Fruit fly (Drosophila melanogaster): ENCODE measurements around the gene Spase22-23.

The Spase22-23 gene

dm6 chr3R:24202723-24203122 is 27.1 kb downstream of the Spase22-23 start:
- TF ChIP-seq CG32121 (GFP tag; IDR thresholded peaks at IDR 0.05) (no peak), Snoo (tag; optimal IDR thresholded peaks at IDR 0.05) (no peak), CG12605 (GFP tag; IDR thresholded peaks at IDR 0.05) (no peak), CG9948 (tag; optimal IDR thresholded peaks at IDR 0.05) (no peak), fd96Ca (GFP tag; IDR thresholded peaks at IDR 0.05) (no peak), gl (tag; optimal IDR thresholded peaks at IDR 0.05) (no peak), rn (GFP tag; IDR thresholded peaks at IDR 0.05) (no peak), Pif1A (GFP tag; optimal IDR thresholded peaks at IDR 0.05) (no peak), CG15710 (tag; optimal IDR thresholded peaks at IDR 0.05) (no peak), CG34367 (tag; optimal IDR thresholded peaks at IDR 0.05) (no peak), D1 (tag; optimal IDR thresholded peaks at IDR 0.05) (no peak), CG8159 (tag; optimal IDR thresholded peaks at IDR 0.05) (no peak), Ets98B (GFP tag; IDR thresholded peaks at IDR 0.05) (no peak), CG13204 (GFP tag; optimal IDR thresholded peaks at IDR 0.05) (no peak), CG10348 (GFP tag; IDR thresholded peaks at IDR 0.05) (no peak), Pif1B (GFP tag; optimal IDR thresholded peaks at IDR 0.05) (no peak), CG14655 (GFP tag; optimal IDR thresholded peaks at IDR 0.05) (no peak), CG4496 (GFP tag; IDR thresholded peaks at IDR 0.05) (no peak)

dm6 chr3R:24193373-24193879 is 36.4 kb downstream of the Spase22-23 start, which contains the start of the genes SMC6 and CG6204:
SMC6 (minus strand) TSS chr3R:24193423.
CG6204 (plus strand) TSS chr3R:24193832.
- TF ChIP-seq Ets98B (GFP tag; IDR thresholded peaks at IDR 0.05) = peak; percentile 93
- TF ChIP-seq Snoo (tag; optimal IDR thresholded peaks at IDR 0.05) = peak; percentile 94
- no peak for TF ChIP-seq CG13204 (GFP tag; optimal IDR thresholded peaks at IDR 0.05)
- TF ChIP-seq CG9948 (tag; optimal IDR thresholded peaks at IDR 0.05) = peak; percentile 97
- TF ChIP-seq CG14655 (GFP tag; optimal IDR thresholded peaks at IDR 0.05) = no peak
- TF ChIP-seq CG15710 (tag; optimal IDR thresholded peaks at IDR 0.05) = peak; percentile 96
- no peak for TF ChIP-seq Pif1A (GFP tag; optimal IDR thresholded peaks at IDR 0.05)
- peak; percentile 96 for TF ChIP-seq CG17806 (tag; optimal IDR thresholded peaks at IDR 0.05)
- TF ChIP-seq Pif1B (GFP tag; optimal IDR thresholded peaks at IDR 0.05) = peak; percentile 88
- peak; percentile 94 for TF ChIP-seq CG34367 (tag; optimal IDR thresholded peaks at IDR 0.05)
- TF ChIP-seq CG10348 (GFP tag; IDR thresholded peaks at IDR 0.05) = peak; percentile 90
- TF ChIP-seq CG12605 (GFP tag; IDR thresholded peaks at IDR 0.05) = peak; percentile 90
- peak; percentile 94 for TF ChIP-seq CG32121 (GFP tag; IDR thresholded peaks at IDR 0.05)
- peak; percentile 54; the same call in 2 of the 3 replicates for TF ChIP-seq fd96Ca (GFP tag; IDR thresholded peaks at IDR 0.05)
- peak; percentile 97 for TF ChIP-seq CG8159 (tag; optimal IDR thresholded peaks at IDR 0.05)
- TF ChIP-seq CG4496 (GFP tag; IDR thresholded peaks at IDR 0.05) = peak; percentile 97
- peak; percentile 95 for TF ChIP-seq CG8301 (tag; optimal IDR thresholded peaks at IDR 0.05)
- TF ChIP-seq D1 (tag; optimal IDR thresholded peaks at IDR 0.05) = no peak
- TF ChIP-seq EcR (GFP tag; optimal IDR thresholded peaks at IDR 0.05) = no peak
- peak; percentile 90 for TF ChIP-seq gl (tag; optimal IDR thresholded peaks at IDR 0.05)
- TF ChIP-seq rn (GFP tag; IDR thresholded peaks at IDR 0.05) = peak; percentile 83

- TF ChIP-seq CG4496 (GFP tag; IDR thresholded peaks at IDR 0.05) (peak; percentile 61; the same call in 2 of the 3 replicates), CG13204 (GFP tag; optimal IDR thresholded peaks at IDR 0.05) (no peak), CG34367 (tag; optimal IDR thresholded peaks at IDR 0.05) (peak; percentile 26), CG9948 (tag; optimal IDR thresholded peaks at IDR 0.05) (no peak), CG17806 (tag; optimal IDR thresholded peaks at IDR 0.05) (peak; percentile 18), Ets98B (GFP tag; IDR thresholded peaks at IDR 0.05) (peak; percentile 81), fd96Ca (GFP tag; IDR thresholded peaks at IDR 0.05) (peak; percentile 91), Pif1B (GFP tag; optimal IDR thresholded peaks at IDR 0.05) (peak; percentile 33), gl (tag; optimal IDR thresholded peaks at IDR 0.05) (no peak), Pif1A (GFP tag; optimal IDR thresholded peaks at IDR 0.05) (no peak), CG8159 (tag; optimal IDR thresholded peaks at IDR 0.05) (no peak), CG14655 (GFP tag; optimal IDR thresholded peaks at IDR 0.05) (no peak), rn (GFP tag; IDR thresholded peaks at IDR 0.05) (no peak), CG8301 (tag; optimal IDR thresholded peaks at IDR 0.05) (peak; percentile 38), D1 (tag; optimal IDR thresholded peaks at IDR 0.05) (no peak), CG15710 (tag; optimal IDR thresholded peaks at IDR 0.05) (peak; percentile 57), EcR (GFP tag; optimal IDR thresholded peaks at IDR 0.05) (no peak), Snoo (tag; optimal IDR thresholded peaks at IDR 0.05) (no peak), CG10348 (GFP tag; IDR thresholded peaks at IDR 0.05) (no peak), CG32121 (GFP tag; IDR thresholded peaks at IDR 0.05) (peak; percentile 77), CG12605 (GFP tag; IDR thresholded peaks at IDR 0.05) (no peak)
Observed at dm6 chr3R:24188619-24189018, 41.2 kb downstream of the Spase22-23 start, which contains the start of gene CG5515. CG5515 (minus strand) TSS chr3R:24188896.

- TF ChIP-seq EcR (GFP tag; optimal IDR thresholded peaks at IDR 0.05) (no peak), CG15710 (tag; optimal IDR thresholded peaks at IDR 0.05) (no peak), Snoo (tag; optimal IDR thresholded peaks at IDR 0.05) (no peak), CG17806 (tag; optimal IDR thresholded peaks at IDR 0.05) (no peak), CG13204 (GFP tag; optimal IDR thresholded peaks at IDR 0.05) (no peak), D1 (tag; optimal IDR thresholded peaks at IDR 0.05) (no peak), fd96Ca (GFP tag; IDR thresholded peaks at IDR 0.05) (no peak), CG14655 (GFP tag; optimal IDR thresholded peaks at IDR 0.05) (no peak), Pif1A (GFP tag; optimal IDR thresholded peaks at IDR 0.05) (no peak), CG32121 (GFP tag; IDR thresholded peaks at IDR 0.05) (no peak), CG12605 (GFP tag; IDR thresholded peaks at IDR 0.05) (no peak), Ets98B (GFP tag; IDR thresholded peaks at IDR 0.05) (no peak), rn (GFP tag; IDR thresholded peaks at IDR 0.05) (no peak), CG9948 (tag; optimal IDR thresholded peaks at IDR 0.05) (no peak), CG34367 (tag; optimal IDR thresholded peaks at IDR 0.05) (no peak), CG10348 (GFP tag; IDR thresholded peaks at IDR 0.05) (no peak), CG8159 (tag; optimal IDR thresholded peaks at IDR 0.05) (no peak)
Observed at dm6 chr3R:24186188-24186587, 43.6 kb downstream of the Spase22-23 start, which contains the start of gene mora. mora (plus strand) TSS chr3R:24186359.
